Worm (Caenorhabditis elegans): ENCODE results near the gene ugt-49.

ugt-49 gene

DNA sequence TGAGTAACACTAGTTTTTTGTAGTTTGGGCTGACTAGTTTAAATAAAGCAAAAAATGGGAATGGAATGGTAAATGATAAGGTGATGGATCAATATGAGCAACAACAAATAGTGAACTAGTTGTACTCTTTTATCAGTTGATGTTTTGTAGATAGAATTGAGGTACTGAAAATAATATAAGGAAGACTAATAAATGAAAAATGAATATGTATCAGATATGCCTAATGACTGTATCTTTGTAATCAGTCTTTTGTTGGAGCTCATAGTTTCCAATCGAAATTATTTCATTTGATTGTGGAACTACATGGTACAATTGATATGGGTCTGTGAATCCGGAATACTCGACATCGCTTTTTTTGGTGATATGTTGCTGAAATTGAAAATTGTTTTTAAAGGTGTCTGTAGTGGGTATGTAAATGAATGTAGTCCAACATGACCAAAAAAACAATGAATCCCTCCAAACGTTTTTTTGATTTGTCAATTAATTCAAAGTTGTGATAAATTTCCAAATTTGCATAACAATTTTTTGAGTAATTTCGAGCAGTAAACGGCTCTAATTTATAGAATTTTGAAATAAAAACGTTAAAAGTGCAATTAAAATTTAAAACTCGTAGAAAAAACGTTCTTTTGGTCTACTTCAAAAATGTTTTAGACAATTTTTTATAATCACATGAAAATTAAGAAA, 38.1 kb downstream of the ugt-49 start, which contains the start of gene F15H10.12:
TSS of gene F15H10.12 (minus strand) at position 51 of the 684 bp plus-strand sequence.
- no peak for TF ChIP-seq ham-2 (GFP tag; optimal IDR thresholded peaks at IDR 0.05)
- TF ChIP-seq unc-39 (tag; optimal IDR thresholded peaks at IDR 0.05): no peak
- TF ChIP-seq flh-1 (GFP tag; optimal IDR thresholded peaks at IDR 0.05): no peak
- TF ChIP-seq elt-3 (tag; optimal IDR thresholded peaks at IDR 0.05): no peak
- no peak for TF ChIP-seq M03D4.4 (tag; optimal IDR thresholded peaks at IDR 0.05)
- no peak for TF ChIP-seq ceh-39 (tag; optimal IDR thresholded peaks at IDR 0.05)
- no peak for TF ChIP-seq mls-2 (tag; optimal IDR thresholded peaks at IDR 0.05)
- no peak for TF ChIP-seq lin-32 (GFP tag; optimal IDR thresholded peaks at IDR 0.05)
- TF ChIP-seq ceh-43 (GFP tag; optimal IDR thresholded peaks at IDR 0.05): no peak
- TF ChIP-seq mep-1 (tag; optimal IDR thresholded peaks at IDR 0.05): no peak
- TF ChIP-seq ceh-83 (GFP tag; optimal IDR thresholded peaks at IDR 0.05): no peak
- no peak for TF ChIP-seq cnd-1 (tag; optimal IDR thresholded peaks at IDR 0.05)
- TF ChIP-seq nhr-2 (tag; optimal IDR thresholded peaks at IDR 0.05): no peak
- TF ChIP-seq unc-120 (tag; optimal IDR thresholded peaks at IDR 0.05; ENCODE audit: poor library complexity, severe bottlenecking): no peak
- no peak for TF ChIP-seq snpc-4 (tag; optimal IDR thresholded peaks at IDR 0.05)

- TF ChIP-seq ceh-39 (tag; optimal IDR thresholded peaks at IDR 0.05): no peak
- TF ChIP-seq nhr-28 (tag; optimal IDR thresholded peaks at IDR 0.05): no peak
- no peak for TF ChIP-seq ham-2 (GFP tag; optimal IDR thresholded peaks at IDR 0.05)
- TF ChIP-seq unc-39 (tag; optimal IDR thresholded peaks at IDR 0.05): no peak
- no peak for TF ChIP-seq lin-32 (GFP tag; optimal IDR thresholded peaks at IDR 0.05)
- no peak for TF ChIP-seq unc-120 (tag; optimal IDR thresholded peaks at IDR 0.05; ENCODE audit: poor library complexity, severe bottlenecking)
- TF ChIP-seq flh-1 (GFP tag; optimal IDR thresholded peaks at IDR 0.05): no peak
- no peak for TF ChIP-seq elt-3 (tag; optimal IDR thresholded peaks at IDR 0.05)
- no peak for TF ChIP-seq snpc-4 (tag; optimal IDR thresholded peaks at IDR 0.05)
- TF ChIP-seq mep-1 (tag; optimal IDR thresholded peaks at IDR 0.05): no peak
- TF ChIP-seq M03D4.4 (tag; optimal IDR thresholded peaks at IDR 0.05): no peak
- TF ChIP-seq drap-1 (GFP tag; optimal IDR thresholded peaks at IDR 0.05): no peak
- no peak for TF ChIP-seq sem-2 (GFP tag; optimal IDR thresholded peaks at IDR 0.05)
- no peak for TF ChIP-seq bed-3 (GFP tag; optimal IDR thresholded peaks at IDR 0.05)
- no peak for TF ChIP-seq ztf-11 (tag; optimal IDR thresholded peaks at IDR 0.05)
- TF ChIP-seq ces-1 (GFP tag; optimal IDR thresholded peaks at IDR 0.05): no peak
- TF ChIP-seq hlh-1 (tag; optimal IDR thresholded peaks at IDR 0.05): no peak
- TF ChIP-seq ceh-83 (GFP tag; optimal IDR thresholded peaks at IDR 0.05): no peak
- TF ChIP-seq tbx-8 (GFP tag; optimal IDR thresholded peaks at IDR 0.05): no peak
- no peak for TF ChIP-seq nhr-12 (tag; optimal IDR thresholded peaks at IDR 0.05)
Observed at ce11 chrV:10414610-10415009, 42.5 kb downstream of the ugt-49 start, which contains the start of gene F15H10.9. Gene F15H10.9 (minus strand): TSS chrV:10414710.

DNA sequence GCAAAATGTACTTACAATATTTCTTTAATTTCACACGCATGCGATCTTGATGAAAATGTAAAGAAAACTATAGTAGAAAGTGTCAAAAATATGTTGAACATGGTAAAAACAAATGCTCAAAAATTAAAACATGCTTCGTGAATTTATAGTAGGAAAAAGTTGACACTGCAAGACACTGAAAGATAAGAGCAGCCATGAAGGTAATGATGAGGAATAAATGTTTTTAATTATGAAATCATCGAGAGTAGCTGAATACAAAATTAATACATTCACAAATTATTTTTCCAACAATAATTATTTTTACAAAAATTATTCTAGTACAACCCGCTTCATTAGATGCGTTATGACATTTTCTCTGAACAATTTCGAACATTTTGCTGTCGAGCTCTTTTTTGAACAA, 44.8 kb downstream of the ugt-49 start, which contains the start of gene F15H10.10:
TSS of gene F15H10.10 (minus strand) at position 101 of the 400 bp plus-strand sequence.
- no peak for TF ChIP-seq nhr-237 (tag; optimal IDR thresholded peaks at IDR 0.05)

DNA sequence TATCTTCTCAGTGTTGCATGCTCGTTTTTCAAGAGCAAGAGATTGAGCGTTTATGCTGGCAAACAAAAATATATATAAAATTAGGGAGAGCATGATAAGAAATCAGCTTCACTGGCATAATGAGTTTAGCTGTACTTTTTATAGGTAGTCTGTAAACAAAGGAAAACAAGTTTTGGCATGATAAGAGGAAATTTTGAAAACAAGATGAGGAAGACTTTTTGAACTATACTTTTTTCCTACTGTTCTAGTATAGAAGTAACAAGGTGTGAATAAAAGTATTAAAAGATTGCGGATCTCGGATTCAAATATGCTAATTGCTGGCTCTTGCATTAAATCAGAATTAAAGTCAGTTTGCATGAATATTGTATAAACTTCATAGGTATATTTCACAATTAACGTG, 46.8 kb downstream of the ugt-49 start, which contains the start of gene F15H10.5:
TSS of gene F15H10.5 (minus strand) at position 101 of the 400 bp plus-strand sequence.
- TF ChIP-seq sptf-1 (tag; optimal IDR thresholded peaks at IDR 0.05) (no peak), lin-32 (GFP tag; optimal IDR thresholded peaks at IDR 0.05) (no peak), blmp-1 (tag; optimal IDR thresholded peaks at IDR 0.05) (no peak), ceh-83 (GFP tag; optimal IDR thresholded peaks at IDR 0.05) (no peak), M03D4.4 (tag; optimal IDR thresholded peaks at IDR 0.05) (no peak), nhr-2 (tag; optimal IDR thresholded peaks at IDR 0.05) (no peak), nhr-12 (tag; optimal IDR thresholded peaks at IDR 0.05) (no peak), flh-1 (GFP tag; optimal IDR thresholded peaks at IDR 0.05) (no peak), unc-120 (tag; optimal IDR thresholded peaks at IDR 0.05; ENCODE audit: poor library complexity, severe bottlenecking) (no peak), lsy-2 (tag; optimal IDR thresholded peaks at IDR 0.05) (no peak), bed-3 (GFP tag; optimal IDR thresholded peaks at IDR 0.05) (no peak), cnd-1 (tag; optimal IDR thresholded peaks at IDR 0.05) (no peak), sem-2 (GFP tag; optimal IDR thresholded peaks at IDR 0.05) (no peak), lin-13 (tag; optimal IDR thresholded peaks at IDR 0.05) (no peak), drap-1 (GFP tag; optimal IDR thresholded peaks at IDR 0.05) (no peak)

DNA sequence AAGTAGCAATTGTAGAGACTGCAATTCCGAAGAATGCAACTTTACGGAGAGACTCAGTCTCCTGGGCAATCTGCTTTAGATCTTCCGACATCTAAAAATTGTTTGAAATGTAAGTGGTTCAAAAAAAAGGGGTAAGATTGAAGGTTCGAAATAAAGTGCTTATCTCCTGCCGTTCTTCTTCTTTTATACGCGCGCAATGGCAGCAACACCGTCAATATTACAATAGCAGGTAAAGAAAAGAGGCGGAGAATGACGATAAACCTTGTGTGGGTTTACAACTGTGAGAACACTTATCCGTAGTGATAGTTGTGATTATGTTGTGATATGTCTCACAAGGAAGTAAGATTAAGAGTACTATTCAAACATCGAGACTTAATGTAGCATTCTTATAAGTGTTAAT, 49.7 kb downstream of the ugt-49 start, which contains the start of gene col-13:
TSS of gene col-13 (minus strand) at position 101 of the 400 bp plus-strand sequence.
- TF ChIP-seq zip-8 (tag; optimal IDR thresholded peaks at IDR 0.05) (no peak), nhr-28 (tag; optimal IDR thresholded peaks at IDR 0.05) (no peak), tbx-8 (GFP tag; optimal IDR thresholded peaks at IDR 0.05) (no peak), sptf-1 (tag; optimal IDR thresholded peaks at IDR 0.05) (no peak), ces-1 (GFP tag; optimal IDR thresholded peaks at IDR 0.05) (no peak), flh-1 (GFP tag; optimal IDR thresholded peaks at IDR 0.05) (no peak), bed-3 (GFP tag; optimal IDR thresholded peaks at IDR 0.05) (no peak), snpc-4 (tag; optimal IDR thresholded peaks at IDR 0.05) (no peak), pha-4 (tag; optimal IDR thresholded peaks at IDR 0.05) (no peak), blmp-1 (tag; optimal IDR thresholded peaks at IDR 0.05) (no peak), nhr-76 (tag; optimal IDR thresholded peaks at IDR 0.05) (no peak)

All from whole organism, mixed stage, embryonic.